ENCODE assay signal across 1 fruit fly cellular context in genomic region chr3R:26021195-26021914, dm6.
TF ChIP-seq lines count a peak whose summit lies in the region.

No protein-coding gene starts in this region.

TF ChIP-seq in whole organism, embryonic, 481 proteins besides CTCF, POLR2A, EP300 and RAD21 (continued from another document):
- TF ChIP-seq fu2 (GFP tag; optimal IDR thresholded peaks at IDR 0.05; lab: Kevin White, UChicago): peak; percentile 83
- no peak for TF ChIP-seq bigmax (GFP tag; optimal IDR thresholded peaks at IDR 0.05; lab: Kevin White, UChicago)
- peak; percentile 38; the same call in 1 of the 2 replicates for TF ChIP-seq sim (GFP tag; IDR thresholded peaks at IDR 0.05; lab: Robert Waterston, UW)
- TF ChIP-seq Hr3 (GFP tag; optimal IDR thresholded peaks at IDR 0.05; lab: Kevin White, UChicago): peak; percentile 97
- TF ChIP-seq HHEX (GFP tag; optimal IDR thresholded peaks at IDR 0.05; lab: Kevin White, UChicago): peak; percentile 88
- peak; percentile 97 for TF ChIP-seq CG10209 (GFP tag; optimal IDR thresholded peaks at IDR 0.05; lab: Kevin White, UChicago)
- TF ChIP-seq CG11560 (tag; IDR thresholded peaks at IDR 0.05; lab: Robert Waterston, UW): peak; percentile 77; the same call in 2 of the 3 replicates
- TF ChIP-seq Dip2 (GFP tag; IDR thresholded peaks at IDR 0.05; lab: Robert Waterston, UW): no peak
- peak; percentile 84 for TF ChIP-seq scrt (GFP tag; optimal IDR thresholded peaks at IDR 0.05; lab: Kevin White, UChicago)
- peak; percentile 62 for TF ChIP-seq luna (GFP tag; optimal IDR thresholded peaks at IDR 0.05; lab: Kevin White, UChicago)
- TF ChIP-seq dmrt11E (tag; optimal IDR thresholded peaks at IDR 0.05; lab: Kevin White, UChicago): peak; percentile 99
- TF ChIP-seq Elba2 (GFP tag; optimal IDR thresholded peaks at IDR 0.05; lab: Kevin White, UChicago): peak; percentile 47
- TF ChIP-seq CoRest (tag; optimal IDR thresholded peaks at IDR 0.05; lab: Kevin White, UChicago): peak; percentile 99
- peak; percentile 96 for TF ChIP-seq Usf (GFP tag; optimal IDR thresholded peaks at IDR 0.05; lab: Kevin White, UChicago)
- no peak for TF ChIP-seq knrl (GFP tag; IDR thresholded peaks at IDR 0.05; lab: Robert Waterston, UW; ENCODE audit: partially characterized antibody)
- TF ChIP-seq nau (GFP tag; optimal IDR thresholded peaks at IDR 0.05; lab: Kevin White, UChicago): peak; percentile 92
- no peak for TF ChIP-seq gfzf (GFP tag; optimal IDR thresholded peaks at IDR 0.05; lab: Kevin White, UChicago)
- TF ChIP-seq CG8388 (GFP tag; optimal IDR thresholded peaks at IDR 0.05; lab: Kevin White, UChicago): peak; percentile 94
- peak; percentile 93 for TF ChIP-seq CG2120 (GFP tag; optimal IDR thresholded peaks at IDR 0.05; lab: Kevin White, UChicago)
- peak; percentile 99 for TF ChIP-seq CG31441 (GFP tag; IDR thresholded peaks at IDR 0.05; lab: Robert Waterston, UW)
- TF ChIP-seq CG14014 (GFP tag; IDR thresholded peaks at IDR 0.05; lab: Robert Waterston, UW): peak; percentile 67
- TF ChIP-seq NC2α (GFP tag; optimal IDR thresholded peaks at IDR 0.05; lab: Kevin White, UChicago): peak; percentile 62
- TF ChIP-seq Poxn (GFP tag; IDR thresholded peaks at IDR 0.05; lab: Robert Waterston, UW): peak; percentile 55
- TF ChIP-seq CG43689 (GFP tag; IDR thresholded peaks at IDR 0.05; lab: Robert Waterston, UW): 0 out of 2 replicates have a peak, but pooled peaks have one; percentile 16
- TF ChIP-seq sob (GFP tag; IDR thresholded peaks at IDR 0.05; lab: Robert Waterston, UW): no peak; the same call in 1 of the 2 replicates
- peak; percentile 96 for TF ChIP-seq bcd (GFP tag; optimal IDR thresholded peaks at IDR 0.05; lab: Kevin White, UChicago)
- TF ChIP-seq tgo (GFP tag; IDR thresholded peaks at IDR 0.05; lab: Robert Waterston, UW): peak; percentile 87
- TF ChIP-seq Fer1 (GFP tag; optimal IDR thresholded peaks at IDR 0.05; lab: Kevin White, UChicago): peak; percentile 86
- TF ChIP-seq ase (GFP tag; IDR thresholded peaks at IDR 0.05; lab: Robert Waterston, UW): peak; percentile 64; the same call in 2 of the 3 replicates
- TF ChIP-seq fru (optimal IDR thresholded peaks at IDR 0.05; lab: Kevin White, UChicago): no peak
- TF ChIP-seq Hmr (GFP tag; optimal IDR thresholded peaks at IDR 0.05; lab: Kevin White, UChicago): peak; percentile 93
- peak; percentile 52 for TF ChIP-seq sd (tag; optimal IDR thresholded peaks at IDR 0.05; lab: Kevin White, UChicago)
- TF ChIP-seq org-1 (GFP tag; optimal IDR thresholded peaks at IDR 0.05; lab: Kevin White, UChicago): peak; percentile 95
- no peak for TF ChIP-seq ato (GFP tag; IDR thresholded peaks at IDR 0.05; lab: Robert Waterston, UW; ENCODE audit: partially characterized antibody)
- 0 out of 3 replicates have a peak, but pooled peaks have one; percentile 64 for TF ChIP-seq Mrtf (GFP tag; IDR thresholded peaks at IDR 0.05; lab: Robert Waterston, UW)
- peak; percentile 37; the same call in 1 of the 2 replicates for TF ChIP-seq Rx (GFP tag; IDR thresholded peaks at IDR 0.05; lab: Robert Waterston, UW)
- peak; percentile 74 for TF ChIP-seq CG8944 (GFP tag; optimal IDR thresholded peaks at IDR 0.05; lab: Kevin White, UChicago)
- peak; percentile 93 for TF ChIP-seq CG1529 (GFP tag; optimal IDR thresholded peaks at IDR 0.05; lab: Kevin White, UChicago)
- no peak for TF ChIP-seq ab (GFP tag; optimal IDR thresholded peaks at IDR 0.05; lab: Kevin White, UChicago)
- peak; percentile 84 for TF ChIP-seq Fer3 (tag; optimal IDR thresholded peaks at IDR 0.05; lab: Kevin White, UChicago)
- peak; percentile 76 for TF ChIP-seq CHES-1-like (GFP tag; optimal IDR thresholded peaks at IDR 0.05; lab: Kevin White, UChicago)
- TF ChIP-seq ttk (GFP tag; IDR thresholded peaks at IDR 0.05; lab: Robert Waterston, UW): peak; percentile 69
- TF ChIP-seq ci (GFP tag; IDR thresholded peaks at IDR 0.05; lab: Robert Waterston, UW): peak; percentile 13; the same call in 2 of the 3 replicates
- TF ChIP-seq sens (GFP tag; lab: Kevin White, UChicago): peak; percentile 99
- peak; percentile 70 for TF ChIP-seq chn (GFP tag; optimal IDR thresholded peaks at IDR 0.05; lab: Kevin White, UChicago)
- TF ChIP-seq Bgb (GFP tag; IDR thresholded peaks at IDR 0.05; lab: Robert Waterston, UW; ENCODE audit: partially characterized antibody): 0 out of 2 replicates have a peak, but pooled peaks have one; percentile 32
- TF ChIP-seq E2f2 (GFP tag; IDR thresholded peaks at IDR 0.05; lab: Robert Waterston, UW): peak; percentile 63; the same call in 1 of the 2 replicates
- TF ChIP-seq Ssrp (tag; optimal IDR thresholded peaks at IDR 0.05; lab: Kevin White, UChicago): peak; percentile 98
- peak; percentile 39; the same call in 1 of the 2 replicates for TF ChIP-seq gt (GFP tag; IDR thresholded peaks at IDR 0.05; lab: Robert Waterston, UW)
- TF ChIP-seq CG9609 (GFP tag; optimal IDR thresholded peaks at IDR 0.05; lab: Kevin White, UChicago): peak; percentile 79
- TF ChIP-seq E2f1 (GFP tag; IDR thresholded peaks at IDR 0.05; lab: Robert Waterston, UW): peak; percentile 75
- peak; percentile 80 for TF ChIP-seq seq (GFP tag; IDR thresholded peaks at IDR 0.05; lab: Robert Waterston, UW)
- TF ChIP-seq tna (GFP tag; IDR thresholded peaks at IDR 0.05; lab: Robert Waterston, UW; ENCODE audit: partially characterized antibody): no peak
- no peak for TF ChIP-seq CG14441 (GFP tag; IDR thresholded peaks at IDR 0.05; lab: Robert Waterston, UW)
- TF ChIP-seq al (GFP tag; IDR thresholded peaks at IDR 0.05; lab: Robert Waterston, UW): peak; percentile 82
- peak; percentile 83 for TF ChIP-seq sisA (GFP tag; IDR thresholded peaks at IDR 0.05; lab: Robert Waterston, UW)
- no peak for TF ChIP-seq usp (GFP tag; optimal IDR thresholded peaks at IDR 0.05; lab: Kevin White, UChicago)
- peak; percentile 10 for TF ChIP-seq MTF-1 (GFP tag; optimal IDR thresholded peaks at IDR 0.05; lab: Kevin White, UChicago; ENCODE audit: borderline replicate concordance)
- TF ChIP-seq CG8359 (GFP tag; optimal IDR thresholded peaks at IDR 0.05; lab: Kevin White, UChicago; ENCODE audit: borderline replicate concordance): peak; percentile 88
- peak; percentile 95 for TF ChIP-seq CG1233 (GFP tag; optimal IDR thresholded peaks at IDR 0.05; lab: Kevin White, UChicago)
- TF ChIP-seq cad (GFP tag; optimal IDR thresholded peaks at IDR 0.05; lab: Kevin White, UChicago): no peak
- peak; percentile 84 for TF ChIP-seq kni (GFP tag; optimal IDR thresholded peaks at IDR 0.05; lab: Kevin White, UChicago)
- TF ChIP-seq CG2116 (GFP tag; optimal IDR thresholded peaks at IDR 0.05; lab: Kevin White, UChicago): peak; percentile 77
- TF ChIP-seq Neu2 (GFP tag; optimal IDR thresholded peaks at IDR 0.05; lab: Kevin White, UChicago; ENCODE audit: borderline replicate concordance): no peak
- TF ChIP-seq Ptx1 (GFP tag; IDR thresholded peaks at IDR 0.05; lab: Robert Waterston, UW): peak; percentile 90
- peak; percentile 46; the same call in 1 of the 3 replicates for TF ChIP-seq so (GFP tag; IDR thresholded peaks at IDR 0.05; lab: Robert Waterston, UW)
- TF ChIP-seq CG17361 (GFP tag; IDR thresholded peaks at IDR 0.05; lab: Robert Waterston, UW): peak; percentile 100
- peak; percentile 86 for TF ChIP-seq ac (GFP tag; optimal IDR thresholded peaks at IDR 0.05; lab: Kevin White, UChicago)
- peak; percentile 97 for TF ChIP-seq CG12659 (GFP tag; optimal IDR thresholded peaks at IDR 0.05; lab: Kevin White, UChicago)
- TF ChIP-seq kay (GFP tag; optimal IDR thresholded peaks at IDR 0.05; lab: Kevin White, UChicago): peak; percentile 71
- TF ChIP-seq twi (tag; optimal IDR thresholded peaks at IDR 0.05; lab: Kevin White, UChicago): peak; percentile 91
- TF ChIP-seq maf-S (GFP tag; optimal IDR thresholded peaks at IDR 0.05; lab: Kevin White, UChicago): peak; percentile 80
- peak; percentile 80 for TF ChIP-seq kah (GFP tag; optimal IDR thresholded peaks at IDR 0.05; lab: Kevin White, UChicago)
- peak; percentile 94 for TF ChIP-seq Camta (GFP tag; optimal IDR thresholded peaks at IDR 0.05; lab: Kevin White, UChicago)
- TF ChIP-seq CG34376 (GFP tag; optimal IDR thresholded peaks at IDR 0.05; lab: Kevin White, UChicago): peak; percentile 56
- no peak for TF ChIP-seq zen2 (GFP tag; IDR thresholded peaks at IDR 0.05; lab: Robert Waterston, UW; ENCODE audit: partially characterized antibody)
- TF ChIP-seq inv (GFP tag; IDR thresholded peaks at IDR 0.05; lab: Robert Waterston, UW; ENCODE audit: partially characterized antibody): peak; percentile 32; the same call in 1 of the 2 replicates
- peak; percentile 86 for TF ChIP-seq run (tag; optimal IDR thresholded peaks at IDR 0.05; lab: Kevin White, UChicago)
- TF ChIP-seq CG8281 (tag; optimal IDR thresholded peaks at IDR 0.05; lab: Kevin White, UChicago): peak; percentile 73
- peak; percentile 70 for TF ChIP-seq CG10366 (GFP tag; IDR thresholded peaks at IDR 0.05; lab: Robert Waterston, UW)
- peak; percentile 63 for TF ChIP-seq CG3838 (GFP tag; optimal IDR thresholded peaks at IDR 0.05; lab: Kevin White, UChicago)
- peak; percentile 69 for TF ChIP-seq Fer2 (tag; optimal IDR thresholded peaks at IDR 0.05; lab: Kevin White, UChicago)
- TF ChIP-seq Gug (GFP tag; IDR thresholded peaks at IDR 0.05; lab: Robert Waterston, UW): peak; percentile 65
- peak; percentile 53 for TF ChIP-seq vfl (GFP tag; optimal IDR thresholded peaks at IDR 0.05; lab: Kevin White, UChicago)
- peak; percentile 86 for TF ChIP-seq CG4404 (GFP tag; IDR thresholded peaks at IDR 0.05; lab: Robert Waterston, UW)
- peak; percentile 66 for TF ChIP-seq Ets65A (GFP tag; lab: Kevin White, UChicago)
- TF ChIP-seq CG34224 (GFP tag; IDR thresholded peaks at IDR 0.05; lab: Robert Waterston, UW; ENCODE audit: partially characterized antibody): no peak
- TF ChIP-seq CG7357 (GFP tag; IDR thresholded peaks at IDR 0.05; lab: Robert Waterston, UW): peak; percentile 81
- peak; percentile 10; the same call in 1 of the 3 replicates for TF ChIP-seq otp (GFP tag; IDR thresholded peaks at IDR 0.05; lab: Robert Waterston, UW)
- peak; percentile 99 for TF ChIP-seq Sox100B (GFP tag; optimal IDR thresholded peaks at IDR 0.05; lab: Kevin White, UChicago)
- TF ChIP-seq CG7372 (GFP tag; IDR thresholded peaks at IDR 0.05; lab: Robert Waterston, UW): peak; percentile 84
- TF ChIP-seq CG6854 (GFP tag; optimal IDR thresholded peaks at IDR 0.05; lab: Kevin White, UChicago): peak; percentile 87
- TF ChIP-seq tio (GFP tag; optimal IDR thresholded peaks at IDR 0.05; lab: Kevin White, UChicago): peak; percentile 98
- peak; percentile 59 for TF ChIP-seq CG3995 (GFP tag; optimal IDR thresholded peaks at IDR 0.05; lab: Kevin White, UChicago)
- TF ChIP-seq Sin3A (optimal IDR thresholded peaks at IDR 0.05; lab: Kevin White, UChicago): no peak
- TF ChIP-seq tup (GFP tag; optimal IDR thresholded peaks at IDR 0.05; lab: Kevin White, UChicago): peak; percentile 32
- TF ChIP-seq Sox102F (GFP tag; optimal IDR thresholded peaks at IDR 0.05; lab: Kevin White, UChicago): peak; percentile 95
- TF ChIP-seq z (GFP tag; IDR thresholded peaks at IDR 0.05; lab: Robert Waterston, UW): no peak
- peak; percentile 32 for TF ChIP-seq yki (optimal IDR thresholded peaks at IDR 0.05; lab: Kevin White, UChicago)
- peak in 1 of 3 experiments; percentile 81 for TF ChIP-seq Stat92E (GFP tag; optimal IDR thresholded peaks at IDR 0.05; lab: Kevin White, UChicago)
- peak; percentile 85 for TF ChIP-seq D19B (GFP tag; optimal IDR thresholded peaks at IDR 0.05; lab: Kevin White, UChicago)
- peak; percentile 84 for TF ChIP-seq CG18764 (GFP tag; optimal IDR thresholded peaks at IDR 0.05; lab: Kevin White, UChicago)
- peak; percentile 85; the same call in 2 of the 4 replicates for TF ChIP-seq chinmo (GFP tag; IDR thresholded peaks at IDR 0.05; lab: Robert Waterston, UW; ENCODE audit: partially characterized antibody)
- peak; percentile 72 for TF ChIP-seq CG4730 (GFP tag; IDR thresholded peaks at IDR 0.05; lab: Robert Waterston, UW)
- TF ChIP-seq lab (GFP tag; optimal IDR thresholded peaks at IDR 0.05; lab: Kevin White, UChicago): peak; percentile 88
- peak; percentile 94 for TF ChIP-seq CG15269 (tag; optimal IDR thresholded peaks at IDR 0.05; lab: Kevin White, UChicago)
- TF ChIP-seq CG6175 (GFP tag; IDR thresholded peaks at IDR 0.05; lab: Robert Waterston, UW): peak; percentile 61; the same call in 1 of the 3 replicates
- peak; percentile 83 for TF ChIP-seq CG17186 (GFP tag; optimal IDR thresholded peaks at IDR 0.05; lab: Kevin White, UChicago)
- TF ChIP-seq peb (GFP tag; IDR thresholded peaks at IDR 0.05; lab: Robert Waterston, UW): peak; percentile 71
- TF ChIP-seq br (optimal IDR thresholded peaks at IDR 0.05; lab: Kevin White, UChicago): no peak
- TF ChIP-seq hth (optimal IDR thresholded peaks at IDR 0.05; lab: Kevin White, UChicago): no peak
- peak; percentile 96 for TF ChIP-seq gsb-n (tag; optimal IDR thresholded peaks at IDR 0.05; lab: Kevin White, UChicago)
- TF ChIP-seq Pdp1 (GFP tag; optimal IDR thresholded peaks at IDR 0.05; lab: Kevin White, UChicago): peak; percentile 80 to 90
- TF ChIP-seq ftz-f1 (GFP tag; optimal IDR thresholded peaks at IDR 0.05; lab: Kevin White, UChicago): no peak
- peak; percentile 88 for TF ChIP-seq fd3F (GFP tag; optimal IDR thresholded peaks at IDR 0.05; lab: Kevin White, UChicago)
- TF ChIP-seq CG32767 (GFP tag; IDR thresholded peaks at IDR 0.05; lab: Robert Waterston, UW): peak; percentile 84
- TF ChIP-seq CG8290 (GFP tag; optimal IDR thresholded peaks at IDR 0.05; lab: Kevin White, UChicago): peak; percentile 95
- TF ChIP-seq CG8290 (tag; optimal IDR thresholded peaks at IDR 0.05; lab: Kevin White, UChicago): peak; percentile 59 to 97
- TF ChIP-seq CG12155 (GFP tag; optimal IDR thresholded peaks at IDR 0.05; lab: Kevin White, UChicago): peak; percentile 90
- no peak for TF ChIP-seq Hr39 (optimal IDR thresholded peaks at IDR 0.05; lab: Kevin White, UChicago)
- peak; percentile 84 for TF ChIP-seq slou (GFP tag; optimal IDR thresholded peaks at IDR 0.05; lab: Kevin White, UChicago)
